Fruit fly (Drosophila melanogaster) whole organism, embryonic: ENCODE results near the gene RpL27A.

ENCODE experiments used
- Antp ChIP-seq: fragments of 200-800 bp; sonication (Bioruptor generic); optimal IDR thresholded peaks from 3 replicates; lab custom pipeline; 2016; ENCODE audit warnings: missing biosample characterization, missing genetic modification characterization
- Atf6 ChIP-seq: fragments of 200-800 bp; sonication (Bioruptor generic); IDR thresholded peaks from 2 replicates; pipeline ENCODE4 v1.3.6; 2022; ENCODE audit warnings: missing biosample characterization, missing genetic modification characterization
- BEAF-32 ChIP-seq: fragments of 200-800 bp; sonication (Bioruptor generic); optimal IDR thresholded peaks from 3 replicates; lab custom pipeline; 2017; ENCODE audit warnings: missing biosample characterization, missing genetic modification characterization, mild to moderate bottlenecking, moderate library complexity, missing genetic modification reagents
- CG10959 ChIP-seq: fragments of 200-800 bp; sonication (Bioruptor generic); IDR thresholded peaks from 2 replicates; pipeline ENCODE4 v1.3.6; 2022; ENCODE audit warnings: missing biosample characterization, missing genetic modification characterization
- CG10979 ChIP-seq: fragments of 200-800 bp; sonication (Bioruptor generic); optimal IDR thresholded peaks from 2 replicates; lab custom pipeline; 2018; ENCODE audit warnings: missing biosample characterization, mild to moderate bottlenecking, missing genetic modification characterization, moderate library complexity
- CG11398 ChIP-seq: fragments of 200-800 bp; sonication (Bioruptor generic); optimal IDR thresholded peaks from 2 replicates; lab custom pipeline; 2016; ENCODE audit warnings: missing biosample characterization, missing genetic modification characterization
- CG12659 ChIP-seq: fragments of 200-800 bp; sonication (Bioruptor generic); optimal IDR thresholded peaks from 3 replicates; lab custom pipeline; 2017; ENCODE audit warnings: mild to moderate bottlenecking, missing biosample characterization, missing genetic modification reagents, missing genetic modification characterization
- CG15269 ChIP-seq: fragments of 200-800 bp; sonication (Bioruptor generic); optimal IDR thresholded peaks from 2 replicates; lab custom pipeline; 2018; ENCODE audit warnings: missing biosample characterization, mild to moderate bottlenecking, missing genetic modification characterization, moderate library complexity
- CG15601 ChIP-seq: fragments of 200-800 bp; sonication (Bioruptor generic); optimal IDR thresholded peaks from 3 replicates; lab custom pipeline; 2019; ENCODE audit warnings: missing biosample characterization, mild to moderate bottlenecking, missing genetic modification characterization, moderate library complexity
- CG17385 ChIP-seq: fragments of 200-800 bp; sonication (Bioruptor generic); optimal IDR thresholded peaks from 3 replicates; lab custom pipeline; 2018; ENCODE audit warnings: missing biosample characterization, mild to moderate bottlenecking, missing genetic modification characterization
- CG18476 ChIP-seq: fragments of 200-800 bp; sonication (Bioruptor generic); optimal IDR thresholded peaks from 2 replicates; lab custom pipeline; 2016; ENCODE audit warnings: missing biosample characterization, mild to moderate bottlenecking, missing genetic modification characterization
- CG18599 ChIP-seq: fragments of 200-800 bp; sonication (Bioruptor generic); optimal IDR thresholded peaks from 3 replicates; lab custom pipeline; 2017; ENCODE audit warnings: missing biosample characterization, missing genetic modification characterization, mild to moderate bottlenecking, moderate library complexity, missing genetic modification reagents
- CG30431 ChIP-seq: fragments of 200-800 bp; sonication (Bioruptor generic); optimal IDR thresholded peaks from 2 replicates; lab custom pipeline; 2017; ENCODE audit warnings: missing biosample characterization, missing genetic modification characterization
- CG3726 ChIP-seq: fragments of 200-800 bp; sonication (Bioruptor generic); IDR thresholded peaks from 3 replicates; pipeline ENCODE4, ENCODE4 v1.3.6; 2022; ENCODE audit warnings: missing biosample characterization, missing genetic modification characterization
- CG7786 ChIP-seq: fragments of 200-800 bp; sonication (Bioruptor generic); optimal IDR thresholded peaks from 2 replicates; lab custom pipeline; 2016; ENCODE audit warnings: missing biosample characterization, missing genetic modification characterization
- CG8924 ChIP-seq: fragments of 200-800 bp; optimal IDR thresholded peaks from 3 replicates; lab custom pipeline; 2019; ENCODE audit warnings: missing biosample characterization, mild to moderate bottlenecking, missing genetic modification characterization, moderate library complexity
- CG9876 ChIP-seq: fragments of 200-800 bp; sonication (Bioruptor generic); optimal IDR thresholded peaks from 2 replicates; lab custom pipeline; 2016; ENCODE audit warnings: missing biosample characterization, missing genetic modification characterization
- Camta ChIP-seq: fragments of 200-800 bp; sonication (Bioruptor generic); optimal IDR thresholded peaks from 2 replicates; lab custom pipeline; 2016; ENCODE audit warnings: missing biosample characterization, missing genetic modification characterization
- Doc2 ChIP-seq: fragments of 200-800 bp; sonication (Bioruptor generic); IDR thresholded peaks from 2 replicates; pipeline ENCODE4 v1.3.6; 2022; ENCODE audit warnings: missing biosample characterization, missing genetic modification characterization
- GATAe ChIP-seq: fragments of 200-800 bp; sonication (Bioruptor generic); conservative IDR thresholded peaks from 2 replicates; pipeline ENCODE4 v1.3.6; 2022; ENCODE audit warnings: missing biosample characterization, missing genetic modification characterization
- Hr39 ChIP-seq: fragments of >200 bp; optimal IDR thresholded peaks from 2 replicates; lab custom pipeline; 2017
- Kr ChIP-seq: fragments of 200-800 bp; sonication (Bioruptor generic); optimal IDR thresholded peaks from 2 replicates; lab custom pipeline; 2017; ENCODE audit warnings: missing biosample characterization, mild to moderate bottlenecking, missing genetic modification characterization
- Med ChIP-seq: fragments of 200-800 bp; sonication (Bioruptor generic); peaks from one replicate; lab custom pipeline; 2016; ENCODE audit warnings: missing biosample characterization, missing genetic modification characterization, mild to moderate bottlenecking, inconsistent platforms, moderate library complexity
- NC2α ChIP-seq: fragments of 200-800 bp; sonication (Bioruptor generic); optimal IDR thresholded peaks from 2 replicates; lab custom pipeline; 2016; ENCODE audit warnings: missing biosample characterization, missing genetic modification characterization
- Ptx1 ChIP-seq: fragments of 200-800 bp; sonication (Bioruptor generic); IDR thresholded peaks from 2 replicates; pipeline ENCODE4 v1.3.6; 2022; ENCODE audit warnings: missing biosample characterization, missing genetic modification characterization
- Scr ChIP-seq: fragments of 200-800 bp; sonication (Bioruptor generic); IDR thresholded peaks from 2 replicates; pipeline ENCODE4 v1.3.6; 2022; ENCODE audit warnings: missing biosample characterization, missing genetic modification characterization; ENCODE audit not compliant: partially characterized antibody
- Sin3A ChIP-seq: fragments of >200 bp; optimal IDR thresholded peaks from 2 replicates; lab custom pipeline; 2018
- ab ChIP-seq: fragments of 200-800 bp; sonication (Bioruptor generic); optimal IDR thresholded peaks from 2 replicates; lab custom pipeline; 2016; ENCODE audit warnings: missing biosample characterization, missing genetic modification characterization
- ato ChIP-seq: fragments of 200-800 bp; sonication (Bioruptor generic); IDR thresholded peaks from 2 replicates; pipeline ENCODE4 v1.3.6; 2022; ENCODE audit warnings: missing biosample characterization, missing genetic modification characterization; ENCODE audit not compliant: partially characterized antibody
- bbx ChIP-seq: fragments of 200-800 bp; sonication (Bioruptor generic); IDR thresholded peaks from 2 replicates; pipeline ENCODE4 v1.3.6; 2022; ENCODE audit warnings: missing biosample characterization, missing genetic modification characterization; ENCODE audit not compliant: partially characterized antibody
- chif ChIP-seq, 2 experiments: fragments of 200-800 bp; sonication (Bioruptor generic); optimal IDR thresholded peaks; 3 replicates each; lab custom pipeline; 2016; ENCODE audit warnings: missing biosample characterization in 2 of 2, missing genetic modification characterization in 2 of 2
- da ChIP-seq: fragments of 200-800 bp; sonication (Bioruptor generic); optimal IDR thresholded peaks from 2 replicates; lab custom pipeline; 2016; ENCODE audit warnings: missing biosample characterization, missing genetic modification characterization
- dimm ChIP-seq: fragments of 200-800 bp; sonication (Bioruptor generic); IDR thresholded peaks from 2 replicates; pipeline ENCODE4 v1.3.6; 2022; ENCODE audit warnings: missing biosample characterization, missing genetic modification characterization
- dysf ChIP-seq: fragments of 200-800 bp; sonication (Bioruptor generic); IDR thresholded peaks from 3 replicates; pipeline ENCODE4 v1.3.6; 2022; ENCODE audit warnings: missing biosample characterization, missing genetic modification characterization
- en ChIP-seq: fragments of 200-800 bp; sonication (Bioruptor generic); optimal IDR thresholded peaks from 2 replicates; lab custom pipeline; 2016; ENCODE audit warnings: missing biosample characterization, missing genetic modification characterization
- gsb-n ChIP-seq: fragments of 200-800 bp; sonication (Bioruptor generic); optimal IDR thresholded peaks from 3 replicates; lab custom pipeline; 2018; ENCODE audit warnings: missing biosample characterization, mild to moderate bottlenecking, missing genetic modification characterization
- hth ChIP-seq: fragments of >200 bp; optimal IDR thresholded peaks from 2 replicates; lab custom pipeline; 2017; ENCODE audit warnings: inconsistent platforms
- luna ChIP-seq: fragments of 200-800 bp; sonication (Bioruptor generic); optimal IDR thresholded peaks from 2 replicates; lab custom pipeline; 2016; ENCODE audit warnings: missing biosample characterization, missing genetic modification characterization
- org-1 ChIP-seq: fragments of 200-800 bp; sonication (Bioruptor generic); optimal IDR thresholded peaks from 2 replicates; lab custom pipeline; 2017; ENCODE audit warnings: missing biosample characterization, missing genetic modification characterization
- p53 ChIP-seq: fragments of 200-800 bp; sonication (Bioruptor generic); optimal IDR thresholded peaks from 2 replicates; lab custom pipeline; 2016; ENCODE audit warnings: missing biosample characterization, missing genetic modification characterization
- phol ChIP-seq: fragments of 200-800 bp; sonication (Bioruptor generic); optimal IDR thresholded peaks from 3 replicates; lab custom pipeline; 2018; ENCODE audit warnings: missing biosample characterization, mild to moderate bottlenecking, missing genetic modification characterization, moderate library complexity
- pita ChIP-seq: fragments of 200-800 bp; sonication (Bioruptor generic); optimal IDR thresholded peaks from 2 replicates; lab custom pipeline; 2017; ENCODE audit warnings: missing biosample characterization, mild to moderate bottlenecking, missing genetic modification characterization
- pros ChIP-seq: fragments of 200-800 bp; sonication (Bioruptor generic); optimal IDR thresholded peaks from 3 replicates; lab custom pipeline; 2019; ENCODE audit warnings: missing biosample characterization, mild to moderate bottlenecking, missing genetic modification characterization, moderate library complexity
- psq ChIP-seq: fragments of 200-800 bp; sonication (Bioruptor generic); optimal IDR thresholded peaks from 2 replicates; lab custom pipeline; 2017; ENCODE audit warnings: missing biosample characterization, missing genetic modification characterization
- run ChIP-seq: fragments of 200-800 bp; sonication (Bioruptor generic); optimal IDR thresholded peaks from 3 replicates; lab custom pipeline; 2018; ENCODE audit warnings: missing biosample characterization, mild to moderate bottlenecking, missing genetic modification characterization
- shn ChIP-seq: fragments of 200-800 bp; sonication (Bioruptor generic); optimal IDR thresholded peaks from 3 replicates; lab custom pipeline; 2016; ENCODE audit warnings: missing biosample characterization, missing genetic modification characterization
- sisA ChIP-seq: fragments of 200-800 bp; sonication (Bioruptor generic); IDR thresholded peaks from 2 replicates; pipeline ENCODE4 v1.3.6; 2022; ENCODE audit warnings: missing biosample characterization, missing genetic modification characterization
- tna ChIP-seq: fragments of 200-800 bp; sonication (Bioruptor generic); IDR thresholded peaks from 2 replicates; pipeline ENCODE4 v1.3.6; 2022; ENCODE audit warnings: missing biosample characterization, missing genetic modification characterization; ENCODE audit not compliant: partially characterized antibody
- ttk ChIP-seq: fragments of 200-800 bp; sonication (Bioruptor generic); IDR thresholded peaks from 2 replicates; pipeline ENCODE4 v2.1.2; 2022; ENCODE audit warnings: missing biosample characterization, missing genetic modification characterization
- unc-4 ChIP-seq: fragments of 200-800 bp; sonication (Bioruptor generic); IDR thresholded peaks from 2 replicates; pipeline ENCODE4 v1.3.6; 2022; ENCODE audit warnings: missing biosample characterization, missing genetic modification characterization; ENCODE audit not compliant: partially characterized antibody
- usp ChIP-seq: fragments of >200 bp; optimal IDR thresholded peaks from 2 replicates; lab custom pipeline; 2017; ENCODE audit warnings: missing biosample characterization, missing genetic modification characterization
- wor ChIP-seq: fragments of 200-800 bp; sonication (Bioruptor generic); IDR thresholded peaks from 2 replicates; pipeline ENCODE4 v1.3.6; 2022; ENCODE audit warnings: missing biosample characterization, missing genetic modification characterization
- zen2 ChIP-seq: fragments of 200-800 bp; sonication (Bioruptor generic); IDR thresholded peaks from 3 replicates; pipeline ENCODE4 v1.3.6; 2022; ENCODE audit warnings: missing biosample characterization, missing genetic modification characterization; ENCODE audit not compliant: partially characterized antibody

Gene RpL27A

dm6 chr2L:4444457-4444856 is 13.7 kb downstream of the RpL27A start, which contains the start of the genes morgue and Elp3 (continued):
- TF ChIP-seq run (tag; lab: Kevin White, UChicago) (no peak), CG15269 (tag; lab: Kevin White, UChicago) (no peak), unc-4 (peak; percentile 56), chif (GFP tag; optimal IDR thresholded peaks at IDR 0.05; lab: Kevin White, UChicago) (no peak), ttk (GFP tag; lab: Robert Waterston, UW) (no peak), phol (tag; lab: Kevin White, UChicago) (peak; percentile 11), luna (no peak), pros (GFP tag; lab: Kevin White, UChicago) (no peak), zen2 (peak; percentile 79), CG30431 (GFP tag; lab: Kevin White, UChicago) (no peak), CG7786 (GFP tag; lab: Kevin White, UChicago) (no peak), CG10979 (tag; lab: Kevin White, UChicago) (no peak), tna (peak; percentile 83), hth (lab: Kevin White, UChicago) (no peak), CG3726 (GFP tag; lab: Robert Waterston, UW) (no peak), en (no peak), BEAF-32 (GFP tag; lab: Kevin White, UChicago) (peak; percentile 50), Med (peak; percentile 73), Ptx1 (GFP tag; lab: Robert Waterston, UW) (no peak), Doc2 (no peak), Atf6 (GFP tag; lab: Robert Waterston, UW) (no peak), shn (no peak), CG8924 (tag; lab: Kevin White, UChicago) (no peak), usp (GFP tag; lab: Kevin White, UChicago) (no peak), CG18476 (GFP tag; lab: Kevin White, UChicago) (no peak), Scr (GFP tag; lab: Robert Waterston, UW) (peak; percentile 70), CG12659 (GFP tag; lab: Kevin White, UChicago) (peak; percentile 49), gsb-n (tag; lab: Kevin White, UChicago) (no peak), sisA (GFP tag; lab: Robert Waterston, UW) (no peak), p53 (GFP tag; lab: Kevin White, UChicago) (no peak), Hr39 (lab: Kevin White, UChicago) (no peak), wor (GFP tag; lab: Robert Waterston, UW) (no peak), Sin3A (lab: Kevin White, UChicago) (peak; percentile 53), da (GFP tag; lab: Kevin White, UChicago) (no peak), bbx (GFP tag; lab: Robert Waterston, UW) (peak; percentile 87), Antp (GFP tag; lab: Kevin White, UChicago) (no peak), dysf (GFP tag; lab: Robert Waterston, UW) (no peak), ato (GFP tag; lab: Robert Waterston, UW) (peak; percentile 82), ab (GFP tag; lab: Kevin White, UChicago) (no peak), CG17385 (GFP tag; lab: Kevin White, UChicago) (no peak), CG15601 (no peak), GATAe (no peak), dimm (GFP tag; lab: Robert Waterston, UW) (no peak), NC2α (GFP tag; lab: Kevin White, UChicago) (no peak), Kr (GFP tag; lab: Kevin White, UChicago) (no peak), CG18599 (GFP tag; lab: Kevin White, UChicago) (no peak), CG9876 (no peak), Camta (no peak), CG11398 (GFP tag; lab: Kevin White, UChicago) (no peak), CG10959 (GFP tag; lab: Robert Waterston, UW) (no peak), pita (GFP tag; lab: Kevin White, UChicago) (no peak), psq (GFP tag; lab: Kevin White, UChicago) (no peak), org-1 (GFP tag; lab: Kevin White, UChicago) (no peak)
